Fruit fly (Drosophila melanogaster): ENCODE results near the gene CG14339.

DNA sequence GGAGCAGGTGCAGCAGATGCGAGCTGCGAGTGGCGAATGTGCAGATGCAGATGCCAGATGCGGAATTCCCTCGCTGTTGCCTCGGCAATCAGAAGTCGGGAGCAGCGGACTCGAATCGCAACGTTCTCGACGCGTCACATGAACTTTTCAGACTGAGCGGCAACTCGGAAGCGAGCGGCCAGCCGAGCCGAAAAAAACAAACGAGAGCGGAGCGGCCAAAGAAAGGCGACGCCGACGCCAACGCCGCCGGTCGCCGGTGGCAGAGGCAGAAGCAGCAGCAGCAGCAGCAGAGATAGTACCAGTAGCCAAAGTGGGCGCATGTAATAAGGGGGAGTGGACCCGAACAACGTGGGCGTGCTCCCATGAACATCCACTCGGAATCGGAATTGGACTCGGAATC lies 6.0 kb upstream of the CG14339 start, which contains the start of gene CG4629:
- TF ChIP-seq CG16779 (tag; optimal IDR thresholded peaks at IDR 0.05), result peak; percentile 9
- no peak for TF ChIP-seq CG1621 (tag; optimal IDR thresholded peaks at IDR 0.05)
- TF ChIP-seq Ets21C (GFP tag; optimal IDR thresholded peaks at IDR 0.05), result no peak

Data from whole organism, prepupa.